Worm (Caenorhabditis elegans): Measurements from ENCODE around the gene sulp-2.

The sulp-2 gene

ce11 chrX:5599224-5599623 is at the start of gene sulp-2:
TSS of gene sulp-2 (minus strand) at chrX:5599330.
- no peak for TF ChIP-seq nhr-21 (tag; optimal IDR thresholded peaks at IDR 0.05)
- TF ChIP-seq lin-39 (tag; optimal IDR thresholded peaks at IDR 0.05) = no peak
- no peak for TF ChIP-seq mab-5 (tag; optimal IDR thresholded peaks at IDR 0.05)
- TF ChIP-seq sma-9 (GFP tag; optimal IDR thresholded peaks at IDR 0.05) = no peak
- no peak for TF ChIP-seq sma-9 (tag; optimal IDR thresholded peaks at IDR 0.05)
- TF ChIP-seq nhr-11 (tag; optimal IDR thresholded peaks at IDR 0.05) = no peak
- no peak for TF ChIP-seq nhr-237 (tag; optimal IDR thresholded peaks at IDR 0.05)
- TF ChIP-seq zag-1 (tag; optimal IDR thresholded peaks at IDR 0.05) = no peak
- no peak for TF ChIP-seq nhr-12 (tag; optimal IDR thresholded peaks at IDR 0.05)
- TF ChIP-seq elt-3 (tag; optimal IDR thresholded peaks at IDR 0.05) = no peak
- no peak for TF ChIP-seq nhr-25 (tag; optimal IDR thresholded peaks at IDR 0.05)
- no peak for TF ChIP-seq nhr-10 (tag; optimal IDR thresholded peaks at IDR 0.05)
- no peak for TF ChIP-seq mbf-1 (tag; optimal IDR thresholded peaks at IDR 0.05)
- TF ChIP-seq nhr-6 (tag; optimal IDR thresholded peaks at IDR 0.05) = no peak

ce11 chrX:5647884-5648283 is 48.8 kb upstream of the sulp-2 start, which contains the start of gene srv-7:
TSS of gene srv-7 (minus strand) at chrX:5647984.
- no peak for TF ChIP-seq lin-13 (GFP tag; optimal IDR thresholded peaks at IDR 0.05)
- no peak for TF ChIP-seq sma-3 (GFP tag; optimal IDR thresholded peaks at IDR 0.05)

- TF ChIP-seq mab-5 (tag; optimal IDR thresholded peaks at IDR 0.05) (no peak), lin-13 (GFP tag; optimal IDR thresholded peaks at IDR 0.05) (no peak), lin-11 (tag; optimal IDR thresholded peaks at IDR 0.05) (no peak), nhr-11 (tag; optimal IDR thresholded peaks at IDR 0.05) (no peak), nhr-6 (tag; optimal IDR thresholded peaks at IDR 0.05) (no peak), ZK546.5 (tag; optimal IDR thresholded peaks at IDR 0.05) (no peak), skn-1 (tag; optimal IDR thresholded peaks at IDR 0.05) (no peak), nhr-21 (tag; optimal IDR thresholded peaks at IDR 0.05) (no peak), unc-55 (GFP tag; optimal IDR thresholded peaks at IDR 0.05) (no peak), unc-39 (tag; optimal IDR thresholded peaks at IDR 0.05) (no peak), aly-2 (tag; optimal IDR thresholded peaks at IDR 0.05) (no peak), gmeb-1 (tag; optimal IDR thresholded peaks at IDR 0.05) (no peak), mbf-1 (tag; optimal IDR thresholded peaks at IDR 0.05) (no peak)
These were observed 47.9 kb upstream of the sulp-2 start, which contains the start of gene T22B7.3 for ce11 chrX:5646951-5647423. TSS of gene T22B7.3 (plus strand) at chrX:5647373.

ce11 chrX:5645606-5646005 is 46.5 kb upstream of the sulp-2 start:
- no peak for TF ChIP-seq sem-4 (tag; optimal IDR thresholded peaks at IDR 0.05)
- TF ChIP-seq mdl-1 (tag; optimal IDR thresholded peaks at IDR 0.05) = peak; percentile 9 to 13
- no peak for TF ChIP-seq zag-1 (tag; optimal IDR thresholded peaks at IDR 0.05)
- TF ChIP-seq F13H6.1 (tag; optimal IDR thresholded peaks at IDR 0.05) = no peak
- TF ChIP-seq ama-1 (optimal IDR thresholded peaks at IDR 0.05) = no peak
- TF ChIP-seq unc-62 (GFP tag; optimal IDR thresholded peaks at IDR 0.05) = no peak
- TF ChIP-seq nhr-25 (tag; optimal IDR thresholded peaks at IDR 0.05) = peak; percentile 73
- no peak for TF ChIP-seq ztf-4 (tag; optimal IDR thresholded peaks at IDR 0.05)
- no peak for TF ChIP-seq elt-3 (tag; optimal IDR thresholded peaks at IDR 0.05)
- no peak for TF ChIP-seq dmd-4 (tag; optimal IDR thresholded peaks at IDR 0.05)
- no peak for TF ChIP-seq nhr-237 (tag; optimal IDR thresholded peaks at IDR 0.05)
- TF ChIP-seq nhr-23 (tag; optimal IDR thresholded peaks at IDR 0.05) = no peak
- no peak for TF ChIP-seq nhr-11 (tag; optimal IDR thresholded peaks at IDR 0.05)
- no peak for TF ChIP-seq skn-1 (tag; optimal IDR thresholded peaks at IDR 0.05)
- peak; percentile 22 for TF ChIP-seq gmeb-1 (tag; optimal IDR thresholded peaks at IDR 0.05)
- TF ChIP-seq peb-1 (tag; optimal IDR thresholded peaks at IDR 0.05) = no peak
- TF ChIP-seq ceh-16 (tag; optimal IDR thresholded peaks at IDR 0.05) = no peak
- TF ChIP-seq blmp-1 (tag; optimal IDR thresholded peaks at IDR 0.05; ENCODE audit: insufficient read depth) = no peak
- peak; percentile 81 for TF ChIP-seq nhr-21 (tag; optimal IDR thresholded peaks at IDR 0.05)
- no peak for TF ChIP-seq lsy-2 (tag; optimal IDR thresholded peaks at IDR 0.05)
- TF ChIP-seq fos-1 (tag; optimal IDR thresholded peaks at IDR 0.05) = no peak
- no peak for TF ChIP-seq nhr-6 (tag; optimal IDR thresholded peaks at IDR 0.05)
- TF ChIP-seq unc-39 (tag; optimal IDR thresholded peaks at IDR 0.05) = no peak
- peak; percentile 49 for TF ChIP-seq sma-9 (GFP tag; optimal IDR thresholded peaks at IDR 0.05)
- no peak for TF ChIP-seq sma-9 (tag; optimal IDR thresholded peaks at IDR 0.05)
- TF ChIP-seq Y55F3AM.14 (GFP tag; optimal IDR thresholded peaks at IDR 0.05) = no peak
- no peak for TF ChIP-seq lin-39 (tag; optimal IDR thresholded peaks at IDR 0.05)
- no peak for TF ChIP-seq nhr-129 (tag; optimal IDR thresholded peaks at IDR 0.05)
- no peak for TF ChIP-seq nhr-12 (tag; optimal IDR thresholded peaks at IDR 0.05)
- no peak for TF ChIP-seq lin-11 (tag; optimal IDR thresholded peaks at IDR 0.05)
- no peak for TF ChIP-seq mbf-1 (tag; optimal IDR thresholded peaks at IDR 0.05)
- TF ChIP-seq ceh-82 (tag; optimal IDR thresholded peaks at IDR 0.05) = no peak
- no peak for TF ChIP-seq nhr-10 (tag; optimal IDR thresholded peaks at IDR 0.05)
- no peak for TF ChIP-seq egl-27 (tag; optimal IDR thresholded peaks at IDR 0.05)

Data from whole organism, L2 larva.